Worm (Caenorhabditis elegans): ENCODE data around the gene R11H6.2.

Gene R11H6.2

ce11 chrV:14595984-14596383, 1.8 kb upstream of the R11H6.2 start:
- peak; percentile 53 for TF ChIP-seq fos-1 (tag; optimal IDR thresholded peaks at IDR 0.05)
- TF ChIP-seq zag-1 (tag; optimal IDR thresholded peaks at IDR 0.05): no peak
- TF ChIP-seq alr-1 (tag; optimal IDR thresholded peaks at IDR 0.05): no peak

ce11 chrV:14597005-14597680, 663 bp upstream of the R11H6.2 start, which contains the start of gene pes-9:
Gene pes-9, minus strand, starts transcription at chrV:14597034.
- TF ChIP-seq mab-5 (tag; optimal IDR thresholded peaks at IDR 0.05) (no peak), crh-2 (tag; optimal IDR thresholded peaks at IDR 0.05) (peak; percentile 29), F13H6.1 (tag; optimal IDR thresholded peaks at IDR 0.05) (no peak), gmeb-1 (tag; optimal IDR thresholded peaks at IDR 0.05) (no peak), nhr-129 (tag; optimal IDR thresholded peaks at IDR 0.05) (no peak), fos-1 (tag; optimal IDR thresholded peaks at IDR 0.05) (peak; percentile 27)

- TF ChIP-seq nhr-129 (tag; optimal IDR thresholded peaks at IDR 0.05) (no peak), nhr-11 (tag; optimal IDR thresholded peaks at IDR 0.05) (no peak), alr-1 (tag; optimal IDR thresholded peaks at IDR 0.05) (no peak), nhr-21 (tag; optimal IDR thresholded peaks at IDR 0.05) (no peak), nhr-237 (tag; optimal IDR thresholded peaks at IDR 0.05) (no peak), crh-2 (tag; optimal IDR thresholded peaks at IDR 0.05) (no peak), sma-3 (GFP tag; optimal IDR thresholded peaks at IDR 0.05) (no peak), elt-3 (tag; optimal IDR thresholded peaks at IDR 0.05) (no peak)
These were observed 2.2 kb downstream of the R11H6.2 start, which contains the start of gene glb-22 for ce11 chrV:14599972-14600371. Gene glb-22, plus strand, starts transcription at chrV:14600272.

ce11 chrV:14603755-14604154, 5.9 kb downstream of the R11H6.2 start:
- TF ChIP-seq lsy-2 (tag; optimal IDR thresholded peaks at IDR 0.05) (peak in 1 of 2 experiments; percentile 11), nhr-23 (tag; optimal IDR thresholded peaks at IDR 0.05) (no peak), mab-5 (tag; optimal IDR thresholded peaks at IDR 0.05) (peak; percentile 56)

ce11 chrV:14609643-14610042, 11.8 kb downstream of the R11H6.2 start, which contains the start of gene R11H6.4:
Gene R11H6.4, plus strand, starts transcription at chrV:14609943.
- no peak for TF ChIP-seq ZK546.5 (tag; optimal IDR thresholded peaks at IDR 0.05)
- no peak for TF ChIP-seq unc-55 (GFP tag; optimal IDR thresholded peaks at IDR 0.05)
- no peak for TF ChIP-seq lin-39 (tag; optimal IDR thresholded peaks at IDR 0.05)
- no peak for TF ChIP-seq nhr-12 (tag; optimal IDR thresholded peaks at IDR 0.05)
- TF ChIP-seq nhr-129 (tag; optimal IDR thresholded peaks at IDR 0.05): no peak
- no peak for TF ChIP-seq R02D3.7 (tag; optimal IDR thresholded peaks at IDR 0.05)
- TF ChIP-seq nhr-21 (tag; optimal IDR thresholded peaks at IDR 0.05): no peak
- no peak for TF ChIP-seq ceh-82 (tag; optimal IDR thresholded peaks at IDR 0.05)
- TF ChIP-seq egl-27 (tag; optimal IDR thresholded peaks at IDR 0.05): no peak
- TF ChIP-seq ama-1 (optimal IDR thresholded peaks at IDR 0.05): no peak

- no peak for TF ChIP-seq ama-1 (optimal IDR thresholded peaks at IDR 0.05)
- TF ChIP-seq sem-4 (tag; optimal IDR thresholded peaks at IDR 0.05): no peak
- TF ChIP-seq nhr-25 (tag; optimal IDR thresholded peaks at IDR 0.05): no peak
- no peak for TF ChIP-seq nhr-21 (tag; optimal IDR thresholded peaks at IDR 0.05)
- no peak for TF ChIP-seq alr-1 (tag; optimal IDR thresholded peaks at IDR 0.05)
- TF ChIP-seq C34F6.9 (tag; optimal IDR thresholded peaks at IDR 0.05): no peak
- no peak for TF ChIP-seq ztf-1 (GFP tag; conservative IDR thresholded peaks at IDR 0.05)
- TF ChIP-seq nhr-10 (tag; optimal IDR thresholded peaks at IDR 0.05): no peak
- no peak for TF ChIP-seq nhr-12 (tag; optimal IDR thresholded peaks at IDR 0.05)
- no peak for TF ChIP-seq lin-11 (tag; optimal IDR thresholded peaks at IDR 0.05)
- TF ChIP-seq sma-9 (GFP tag; optimal IDR thresholded peaks at IDR 0.05): no peak
- TF ChIP-seq sma-9 (tag; optimal IDR thresholded peaks at IDR 0.05): no peak
- no peak for TF ChIP-seq nhr-6 (tag; optimal IDR thresholded peaks at IDR 0.05)
- no peak for TF ChIP-seq ceh-82 (tag; optimal IDR thresholded peaks at IDR 0.05)
- no peak for TF ChIP-seq ztf-11 (tag; optimal IDR thresholded peaks at IDR 0.05)
- TF ChIP-seq elt-1 (tag; optimal IDR thresholded peaks at IDR 0.05): no peak
- no peak for TF ChIP-seq sma-3 (GFP tag; optimal IDR thresholded peaks at IDR 0.05)
These were observed 13.0 kb downstream of the R11H6.2 start for ce11 chrV:14610781-14611180.
